Fruit fly (Drosophila melanogaster) whole organism, embryonic: ENCODE results near the gene Arp6.

ENCODE experiments used
- CG11456 ChIP-seq: fragments of 200-800 bp; sonication (Bioruptor generic); IDR thresholded peaks from 3 replicates; pipeline ENCODE4 v1.3.6; 2022; ENCODE audit warnings: missing biosample characterization, missing genetic modification characterization
- CG11560 ChIP-seq: fragments of 200-800 bp; sonication (Bioruptor generic); IDR thresholded peaks from 3 replicates; pipeline ENCODE4 v1.3.6; 2022; ENCODE audit warnings: missing biosample characterization, missing genetic modification characterization
- CG7928 ChIP-seq: fragments of 200-800 bp; sonication (Bioruptor generic); optimal IDR thresholded peaks from 2 replicates; lab custom pipeline; 2017; ENCODE audit warnings: missing biosample characterization, mild to moderate bottlenecking, missing genetic modification characterization
- CG8765 ChIP-seq: fragments of 200-800 bp; sonication (Bioruptor generic); IDR thresholded peaks from 2 replicates; pipeline ENCODE4 v1.3.6; 2022; ENCODE audit warnings: missing biosample characterization, missing genetic modification characterization
- Doc3 ChIP-seq: fragments of 200-800 bp; sonication (Bioruptor generic); IDR thresholded peaks from 3 replicates; pipeline ENCODE4 v1.3.6; 2022; ENCODE audit warnings: missing biosample characterization, missing genetic modification characterization; ENCODE audit not compliant: partially characterized antibody
- H2.0 ChIP-seq: fragments of 200-800 bp; sonication (Bioruptor generic); IDR thresholded peaks from 2 replicates; pipeline ENCODE4 v1.3.6; 2022; ENCODE audit warnings: missing biosample characterization, missing genetic modification characterization
- Vsx1 ChIP-seq: fragments of 200-800 bp; sonication (Bioruptor generic); optimal IDR thresholded peaks from 2 replicates; lab custom pipeline; 2017; ENCODE audit warnings: missing biosample characterization, mild to moderate bottlenecking, missing genetic modification characterization, missing genetic modification reagents
- aop ChIP-seq: fragments of 200-800 bp; sonication (Bioruptor generic); IDR thresholded peaks from 2 replicates; pipeline ENCODE4 v1.3.6; 2022; ENCODE audit warnings: missing biosample characterization, missing genetic modification characterization
- odd ChIP-seq: fragments of 200-800 bp; sonication (Bioruptor generic); optimal IDR thresholded peaks from 2 replicates; lab custom pipeline; 2017; ENCODE audit warnings: missing biosample characterization, mild to moderate bottlenecking, missing genetic modification characterization
- row ChIP-seq: fragments of 200-800 bp; sonication (Bioruptor generic); IDR thresholded peaks from 3 replicates; pipeline ENCODE4 v1.3.6; 2022; ENCODE audit warnings: missing biosample characterization, missing genetic modification characterization
- shn ChIP-seq: fragments of 200-800 bp; sonication (Bioruptor generic); optimal IDR thresholded peaks from 3 replicates; lab custom pipeline; 2016; ENCODE audit warnings: missing biosample characterization, missing genetic modification characterization
- vvl ChIP-seq: fragments of 200-800 bp; sonication (Bioruptor generic); IDR thresholded peaks from 2 replicates; pipeline ENCODE4 v1.3.6; 2022; ENCODE audit warnings: missing biosample characterization, missing genetic modification characterization

DNA sequence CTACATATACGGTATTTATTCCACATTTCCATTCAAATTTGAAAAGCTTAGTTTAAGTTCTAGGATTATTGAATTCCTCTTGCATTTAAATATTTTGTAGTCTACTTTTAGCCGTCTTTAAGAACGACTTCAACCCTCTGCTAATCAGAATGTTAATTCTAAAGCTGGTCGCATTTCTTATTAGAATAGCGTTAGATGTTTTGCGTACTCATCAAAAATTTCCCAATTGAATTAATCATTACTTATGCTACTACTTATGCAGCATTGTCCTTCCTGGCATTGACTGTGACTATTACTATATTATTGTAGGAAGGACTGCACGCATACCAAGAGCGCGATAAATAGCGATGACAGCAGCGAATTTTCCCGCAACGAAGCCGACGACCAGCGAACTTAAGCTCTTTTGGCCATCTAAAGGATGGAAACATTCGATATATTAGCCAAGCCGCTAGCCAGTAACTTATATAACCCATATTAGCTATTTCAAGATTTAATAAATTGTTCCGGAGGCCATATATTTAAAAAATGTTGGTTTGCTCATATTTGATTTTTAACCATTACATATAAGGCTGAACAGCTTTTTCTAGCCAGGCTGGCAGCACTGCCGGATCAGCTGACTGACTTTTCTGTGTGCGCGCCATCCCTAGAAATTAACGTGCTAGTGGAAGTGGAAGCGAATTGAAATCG is 39.9 kb downstream of the Arp6 start, which contains the start of gene CG8128:
- TF ChIP-seq Doc3 (GFP tag; lab: Robert Waterston, UW) (no peak), odd (no peak), CG8765 (no peak), row (GFP tag; lab: Robert Waterston, UW) (peak; percentile 78), Vsx1 (GFP tag; lab: Kevin White, UChicago) (no peak), aop (no peak), CG7928 (peak; percentile 90), CG11456 (no peak), CG11560 (no peak), vvl (GFP tag; lab: Robert Waterston, UW) (no peak), shn (GFP tag; lab: Kevin White, UChicago) (no peak), H2.0 (GFP tag; lab: Robert Waterston, UW) (no peak)
